Worm (Caenorhabditis elegans) whole organism, young adult: ENCODE data around the gene F07C6.4.

ENCODE experiments used
- F49E8.2 ChIP-seq: sonication (generic microtip); optimal IDR thresholded peaks from 3 replicates; lab custom pipeline; 2017; ENCODE audit warnings: missing genetic modification characterization, mild to moderate bottlenecking, missing compliant biosample characterization, antibody characterized with exemption, moderate library complexity; ENCODE audit not compliant: insufficient read depth
- Y53G8AR.9 ChIP-seq: fragments of 200-800 bp; sonication (Bioruptor generic); conservative IDR thresholded peaks from 2 replicates; pipeline ENCODE4 v1.3.6; 2022; ENCODE audit warnings: missing genetic modification reagents, missing genetic modification characterization, missing compliant biosample characterization
- Y67H2A.10 ChIP-seq: fragments of 200-800 bp; sonication (Bioruptor generic); conservative IDR thresholded peaks from 2 replicates; pipeline ENCODE4 v1.3.6; 2022; ENCODE audit warnings: missing genetic modification reagents, missing genetic modification characterization, missing compliant biosample characterization
- ZK185.1 ChIP-seq: sonication (generic microtip); optimal IDR thresholded peaks from 2 replicates; lab custom pipeline; 2016; ENCODE audit warnings: mild to moderate bottlenecking, missing genetic modification characterization, missing compliant biosample characterization; ENCODE audit not compliant: poor library complexity, severe bottlenecking
- aptf-3 ChIP-seq: fragments of 200-800 bp; sonication (Bioruptor generic); IDR thresholded peaks from 2 replicates; pipeline ENCODE4 v1.3.6; 2022; ENCODE audit warnings: missing genetic modification characterization, missing compliant biosample characterization
- nfya-1 ChIP-seq: sonication (generic microtip); optimal IDR thresholded peaks from 2 replicates; lab custom pipeline; 2017; ENCODE audit warnings: antibody characterized with exemption, missing compliant biosample characterization, missing genetic modification characterization, borderline replicate concordance; ENCODE audit not compliant: insufficient read depth
- nfyb-1 ChIP-seq: fragments of 200-800 bp; sonication (Bioruptor generic); IDR thresholded peaks from 2 replicates; pipeline ENCODE4 v1.3.6; 2022; ENCODE audit warnings: missing genetic modification reagents, missing genetic modification characterization, missing compliant biosample characterization
- zfh-2 ChIP-seq: fragments of 200-800 bp; sonication (Bioruptor generic); conservative IDR thresholded peaks from 2 replicates; pipeline ENCODE4 v1.3.6; 2022; ENCODE audit warnings: missing genetic modification reagents, missing genetic modification characterization, missing compliant biosample characterization

ce11 chrIV:12869812-12870211 is 64.1 kb downstream of the F07C6.4 start:
- TF ChIP-seq Y67H2A.10 (GFP tag; lab: Robert Waterston, UW) (no peak), nfyb-1 (no peak), aptf-3 (GFP tag; lab: Robert Waterston, UW) (no peak), Y53G8AR.9 (GFP tag; lab: Robert Waterston, UW) (no peak), nfya-1 (tag; lab: Kevin White, UChicago) (no peak), F49E8.2 (no peak), zfh-2 (no peak), ZK185.1 (tag; lab: Kevin White, UChicago) (no peak)
